Fruit fly (Drosophila melanogaster): ENCODE measurements around the gene CG7888.

CG7888 gene

dm6 chr3L:11074043-11074853, 20.4 kb downstream of the CG7888 start, which contains the start of the genes Pfdn2 and Noc1 (continued):
- TF ChIP-seq CG5180 (GFP tag; optimal IDR thresholded peaks at IDR 0.05) (no peak), CG18764 (GFP tag; optimal IDR thresholded peaks at IDR 0.05) (no peak), NC2α (GFP tag; optimal IDR thresholded peaks at IDR 0.05) (no peak), fd64A (GFP tag; optimal IDR thresholded peaks at IDR 0.05) (no peak), CG14860 (GFP tag; IDR thresholded peaks at IDR 0.05; ENCODE audit: partially characterized antibody) (no peak), Kr (GFP tag; optimal IDR thresholded peaks at IDR 0.05) (no peak), CG7745 (tag; optimal IDR thresholded peaks at IDR 0.05) (no peak), psq (GFP tag; optimal IDR thresholded peaks at IDR 0.05) (no peak), otp (GFP tag; IDR thresholded peaks at IDR 0.05) (no peak), CG18262 (tag; optimal IDR thresholded peaks at IDR 0.05) (peak; percentile 66), Lpt (GFP tag; optimal IDR thresholded peaks at IDR 0.05) (no peak), vvl (GFP tag; IDR thresholded peaks at IDR 0.05) (peak; percentile 26; the same call in 1 of the 2 replicates), danr (GFP tag; IDR thresholded peaks at IDR 0.05) (0 out of 2 replicates have a peak, but pooled peaks have one; percentile 9), CG15011 (GFP tag; optimal IDR thresholded peaks at IDR 0.05) (no peak), CTCF (GFP tag; optimal IDR thresholded peaks at IDR 0.05) (no peak), CG7357 (GFP tag; IDR thresholded peaks at IDR 0.05) (peak; percentile 49; the same call in 1 of the 3 replicates), knrl (GFP tag; IDR thresholded peaks at IDR 0.05; ENCODE audit: partially characterized antibody) (no peak), Hand (GFP tag; optimal IDR thresholded peaks at IDR 0.05) (no peak), Sry-δ (GFP tag; optimal IDR thresholded peaks at IDR 0.05) (no peak), Antp (GFP tag; optimal IDR thresholded peaks at IDR 0.05) (no peak), GATAe (GFP tag; conservative IDR thresholded peaks at IDR 0.05) (no peak), bcd (GFP tag; optimal IDR thresholded peaks at IDR 0.05) (no peak), CG14014 (GFP tag; IDR thresholded peaks at IDR 0.05) (peak; percentile 43; the same call in 1 of the 2 replicates), HLHmδ (GFP tag; optimal IDR thresholded peaks at IDR 0.05) (no peak), pfk (GFP tag; optimal IDR thresholded peaks at IDR 0.05) (no peak), schlank (tag; optimal IDR thresholded peaks at IDR 0.05) (no peak), Myb (GFP tag; optimal IDR thresholded peaks at IDR 0.05) (no peak), CG17612 (GFP tag; IDR thresholded peaks at IDR 0.05) (no peak), crc (GFP tag; optimal IDR thresholded peaks at IDR 0.05) (no peak), CrebB (tag; optimal IDR thresholded peaks at IDR 0.05) (no peak), Pdp1 (GFP tag; optimal IDR thresholded peaks at IDR 0.05) (peak in 1 of 2 experiments; percentile 3), CG11504 (tag; optimal IDR thresholded peaks at IDR 0.05) (no peak), ase (GFP tag; IDR thresholded peaks at IDR 0.05) (no peak), CG12155 (GFP tag; optimal IDR thresholded peaks at IDR 0.05) (peak; percentile 54), CG11456 (GFP tag; IDR thresholded peaks at IDR 0.05) (no peak), CG1647 (GFP tag; optimal IDR thresholded peaks at IDR 0.05) (no peak), CG12769 (tag; optimal IDR thresholded peaks at IDR 0.05) (no peak), grau (tag; optimal IDR thresholded peaks at IDR 0.05) (peak; percentile 71), seq (GFP tag; IDR thresholded peaks at IDR 0.05) (no peak), CG2875 (GFP tag; optimal IDR thresholded peaks at IDR 0.05) (no peak), shn (GFP tag; optimal IDR thresholded peaks at IDR 0.05) (no peak), CG1832 (GFP tag; optimal IDR thresholded peaks at IDR 0.05) (no peak), CG4854 (GFP tag; optimal IDR thresholded peaks at IDR 0.05) (no peak), luna (GFP tag; optimal IDR thresholded peaks at IDR 0.05) (no peak), CG14050 (GFP tag; IDR thresholded peaks at IDR 0.05) (no peak), CG31224 (GFP tag; IDR thresholded peaks at IDR 0.05) (peak; percentile 32; the same call in 1 of the 2 replicates), trem (tag; optimal IDR thresholded peaks at IDR 0.05) (no peak), scrt (GFP tag; optimal IDR thresholded peaks at IDR 0.05) (no peak), Dll (GFP tag; IDR thresholded peaks at IDR 0.05; ENCODE audit: partially characterized antibody) (no peak), CG34376 (GFP tag; optimal IDR thresholded peaks at IDR 0.05) (no peak)

Measured in whole organism, embryonic.